Worm (Caenorhabditis elegans) whole organism, young adult: ENCODE data around the gene set-25.
A peak's percentile ranks its signal among the peaks of the same experiment; 100 is the strongest.
"Not testable (repeated sequence)": the region's sequence is repeated elsewhere in the genome, so short reads cannot be mapped to it uniquely, and the experiment has no call there.

Source experiments
- F33H1.4 ChIP-seq: fragments of 200-800 bp; sonication (Bioruptor generic); IDR thresholded peaks from 2 replicates; pipeline ENCODE4 v1.3.6; 2022; ENCODE audit warnings: missing genetic modification reagents, missing genetic modification characterization, missing compliant biosample characterization
- F39B2.1 ChIP-seq: fragments of 200-800 bp; sonication (Bioruptor generic); IDR thresholded peaks from 2 replicates; pipeline ENCODE4 v1.3.6; 2022; ENCODE audit warnings: missing genetic modification reagents, missing genetic modification characterization, missing compliant biosample characterization
- F55B11.4 ChIP-seq: sonication (generic microtip); optimal IDR thresholded peaks from 2 replicates; lab custom pipeline; 2016; ENCODE audit warnings: missing compliant biosample characterization, missing genetic modification characterization, borderline replicate concordance; ENCODE audit not compliant: insufficient read depth
- K11D2.4 ChIP-seq: fragments of 200-800 bp; sonication (Bioruptor generic); IDR thresholded peaks from 2 replicates; pipeline ENCODE4 v1.3.6; 2022; ENCODE audit warnings: missing genetic modification reagents, missing genetic modification characterization, missing compliant biosample characterization
- Y53G8AR.9 ChIP-seq: fragments of 200-800 bp; sonication (Bioruptor generic); conservative IDR thresholded peaks from 2 replicates; pipeline ENCODE4 v1.3.6; 2022; ENCODE audit warnings: missing genetic modification reagents, missing genetic modification characterization, missing compliant biosample characterization
- Y79H2A.3 ChIP-seq: fragments of 200-800 bp; sonication (Bioruptor generic); conservative IDR thresholded peaks from 2 replicates; pipeline ENCODE4 v1.3.6; 2022; ENCODE audit warnings: missing genetic modification reagents, missing genetic modification characterization, missing compliant biosample characterization
- Y95B8A.8 ChIP-seq: fragments of 200-800 bp; sonication (Bioruptor generic); IDR thresholded peaks from 2 replicates; pipeline ENCODE4 v1.3.6; 2022; ENCODE audit warnings: missing genetic modification reagents, missing genetic modification characterization, missing compliant biosample characterization
- ZK185.1 ChIP-seq: sonication (generic microtip); optimal IDR thresholded peaks from 2 replicates; lab custom pipeline; 2016; ENCODE audit warnings: mild to moderate bottlenecking, missing genetic modification characterization, missing compliant biosample characterization; ENCODE audit not compliant: poor library complexity, severe bottlenecking
- cebp-1 ChIP-seq, 2 experiments: fragments of 200-800 bp in 1 of 2; sonication (Bioruptor generic) in 1 of 2; sonication (generic microtip) in 1 of 2; IDR thresholded peaks in 1 of 2; optimal IDR thresholded peaks in 1 of 2; 2 replicates each; pipeline versions ENCODE4 v1.3.6 to Lab custom; 2017 to 2022; ENCODE audit warnings: missing compliant biosample characterization in 2 of 2, missing genetic modification characterization in 2 of 2, mild to moderate bottlenecking in 1 of 2, missing genetic modification reagents in 1 of 2, moderate library complexity in 1 of 2
- ceh-91 ChIP-seq: fragments of 200-800 bp; sonication (Bioruptor generic); IDR thresholded peaks from 2 replicates; pipeline ENCODE4 v1.3.6; 2022; ENCODE audit warnings: missing genetic modification reagents, missing genetic modification characterization, missing compliant biosample characterization
- dox-1 ChIP-seq: fragments of 200-800 bp; sonication (Bioruptor generic); IDR thresholded peaks from 2 replicates; pipeline ENCODE4 v1.3.6; 2022; ENCODE audit warnings: missing genetic modification reagents, missing genetic modification characterization, missing compliant biosample characterization
- dpff-1 ChIP-seq: sonication (generic microtip); optimal IDR thresholded peaks from 2 replicates; lab custom pipeline; 2017; ENCODE audit warnings: mild to moderate bottlenecking, missing genetic modification characterization, missing compliant biosample characterization
- egl-44 ChIP-seq: fragments of 200-800 bp; sonication (Bioruptor generic); IDR thresholded peaks from 2 replicates; pipeline ENCODE4 v1.3.6; 2022; ENCODE audit warnings: missing genetic modification reagents, missing genetic modification characterization, missing compliant biosample characterization
- hmg-1.2 ChIP-seq: fragments of 200-800 bp; sonication (Bioruptor generic); IDR thresholded peaks from 2 replicates; pipeline ENCODE4 v1.3.6; 2022; ENCODE audit warnings: missing genetic modification reagents, missing genetic modification characterization, missing compliant biosample characterization
- hsf-1 ChIP-seq: fragments of 200-800 bp; sonication (Bioruptor generic); IDR thresholded peaks from 2 replicates; pipeline ENCODE4 v1.3.6; 2022; ENCODE audit warnings: missing genetic modification reagents, missing genetic modification characterization, missing compliant biosample characterization
- let-526 ChIP-seq: fragments of 200-800 bp; sonication (Bioruptor generic); IDR thresholded peaks from 2 replicates; pipeline ENCODE4 v1.3.6; 2022; ENCODE audit warnings: missing genetic modification reagents, missing genetic modification characterization, missing compliant biosample characterization
- let-607 ChIP-seq, 2 experiments: fragments of 200-800 bp in 1 of 2; sonication (Bioruptor generic) in 1 of 2; sonication (generic microtip) in 1 of 2; optimal IDR thresholded peaks; 2 replicates each; lab custom pipeline; 2016 to 2018; ENCODE audit warnings: mild to moderate bottlenecking in 2 of 2, missing compliant biosample characterization in 2 of 2, missing genetic modification characterization in 2 of 2, moderate library complexity in 2 of 2, missing genotype in 1 of 2
- lin-26 ChIP-seq: fragments of 200-800 bp; sonication (Bioruptor generic); IDR thresholded peaks from 2 replicates; pipeline ENCODE4 v1.3.6; 2022; ENCODE audit warnings: missing genetic modification reagents, missing genetic modification characterization, missing compliant biosample characterization
- lin-35 ChIP-seq, 3 experiments: fragments of 150-350 bp in 2 of 3; sonication (generic microtip) in 1 of 3; optimal IDR thresholded peaks; 2 replicates each; lab custom pipeline; 2014 to 2018; ENCODE audit warnings: missing biosample characterization in 3 of 3, missing genetic modification characterization in 3 of 3, missing genetic modification reagents in 3 of 3
- lin-40 ChIP-seq: sonication (generic microtip); optimal IDR thresholded peaks from 2 replicates; lab custom pipeline; 2016; ENCODE audit warnings: missing genetic modification characterization, mild to moderate bottlenecking, missing compliant biosample characterization, missing genotype, missing genetic modification reagents
- lin-54 ChIP-seq: fragments of 200-800 bp; sonication (Bioruptor generic); optimal IDR thresholded peaks from 2 replicates; lab custom pipeline; 2018; ENCODE audit warnings: mild to moderate bottlenecking, missing genetic modification characterization, missing compliant biosample characterization
- lsl-1 ChIP-seq: fragments of 200-800 bp; sonication (Bioruptor generic); optimal IDR thresholded peaks from 2 replicates; lab custom pipeline; 2018; ENCODE audit warnings: mild to moderate bottlenecking, missing genetic modification characterization, moderate library complexity, missing compliant biosample characterization
- madf-6 ChIP-seq: fragments of 200-800 bp; sonication (Bioruptor generic); IDR thresholded peaks from 2 replicates; pipeline ENCODE4 v1.3.6; 2022; ENCODE audit warnings: missing genetic modification reagents, missing genetic modification characterization, missing compliant biosample characterization
- madf-8 ChIP-seq: fragments of 200-800 bp; sonication (Bioruptor generic); conservative IDR thresholded peaks from 2 replicates; pipeline ENCODE4 v1.3.6; 2022; ENCODE audit warnings: missing genetic modification reagents, missing genetic modification characterization, missing compliant biosample characterization
- mcd-1 ChIP-seq: fragments of 200-800 bp; sonication (Bioruptor generic); IDR thresholded peaks from 2 replicates; pipeline ENCODE4 v1.3.6; 2022; ENCODE audit warnings: missing genetic modification reagents, missing genetic modification characterization, missing compliant biosample characterization
- nfya-2 ChIP-seq: fragments of 200-800 bp; sonication (Bioruptor generic); IDR thresholded peaks from 2 replicates; pipeline ENCODE4 v1.3.6; 2022; ENCODE audit warnings: missing genetic modification reagents, missing genetic modification characterization, missing compliant biosample characterization
- nfyb-1 ChIP-seq: fragments of 200-800 bp; sonication (Bioruptor generic); IDR thresholded peaks from 2 replicates; pipeline ENCODE4 v1.3.6; 2022; ENCODE audit warnings: missing genetic modification reagents, missing genetic modification characterization, missing compliant biosample characterization
- nhr-80 ChIP-seq: sonication (generic microtip); optimal IDR thresholded peaks from 2 replicates; lab custom pipeline; 2016; ENCODE audit warnings: missing genetic modification characterization, missing compliant biosample characterization
- pbrm-1 ChIP-seq: fragments of 200-800 bp; sonication (Bioruptor generic); IDR thresholded peaks from 2 replicates; pipeline ENCODE4 v1.3.6; 2022; ENCODE audit warnings: missing genetic modification reagents, missing genetic modification characterization, missing compliant biosample characterization
- rcor-1 ChIP-seq: fragments of 200-800 bp; sonication (Bioruptor generic); IDR thresholded peaks from 2 replicates; pipeline ENCODE4 v1.3.6; 2022; ENCODE audit warnings: missing genetic modification reagents, missing genetic modification characterization, missing compliant biosample characterization
- repo-1 ChIP-seq: sonication (generic microtip); optimal IDR thresholded peaks from 2 replicates; lab custom pipeline; 2017; ENCODE audit warnings: mild to moderate bottlenecking, missing genetic modification characterization, missing compliant biosample characterization
- snpc-1.3 ChIP-seq: sonication (generic microtip); optimal IDR thresholded peaks from 2 replicates; lab custom pipeline; 2017; ENCODE audit warnings: missing genetic modification characterization, mild to moderate bottlenecking, missing compliant biosample characterization, antibody characterized with exemption, moderate library complexity, missing genotype, missing genetic modification reagents; ENCODE audit not compliant: insufficient read depth
- snpc-3.4 ChIP-seq: sonication (generic microtip); optimal IDR thresholded peaks from 2 replicates; lab custom pipeline; 2017; ENCODE audit warnings: missing genetic modification characterization, mild to moderate bottlenecking, missing compliant biosample characterization, antibody characterized with exemption, moderate library complexity, missing genotype, missing genetic modification reagents
- snpc-4 ChIP-seq, 5 experiments: fragments of 150-350 bp in 1 of 5; sonication (generic microtip) in 4 of 5; optimal IDR thresholded peaks; 2 replicates each; lab custom pipeline; 2014 to 2018; ENCODE audit warnings: missing genetic modification characterization in 5 of 5, missing biosample characterization in 3 of 5, antibody characterized with exemption in 2 of 5, mild to moderate bottlenecking in 2 of 5, missing compliant biosample characterization in 2 of 5, missing genotype in 2 of 5, moderate library complexity in 2 of 5, missing genetic modification reagents in 1 of 5
- tlf-1 ChIP-seq: fragments of 200-800 bp; sonication (Bioruptor generic); optimal IDR thresholded peaks from 2 replicates; lab custom pipeline; 2018; ENCODE audit warnings: mild to moderate bottlenecking, missing genetic modification characterization, missing compliant biosample characterization
- zfh-2 ChIP-seq: fragments of 200-800 bp; sonication (Bioruptor generic); conservative IDR thresholded peaks from 2 replicates; pipeline ENCODE4 v1.3.6; 2022; ENCODE audit warnings: missing genetic modification reagents, missing genetic modification characterization, missing compliant biosample characterization
- ztf-18 ChIP-seq: sonication (generic microtip); optimal IDR thresholded peaks from 2 replicates; lab custom pipeline; 2016; ENCODE audit warnings: missing genotype, mild to moderate bottlenecking, missing genetic modification characterization, missing compliant biosample characterization
- ztf-28 ChIP-seq: fragments of 200-800 bp; sonication (Bioruptor generic); IDR thresholded peaks from 2 replicates; pipeline ENCODE4 v1.3.6; 2022; ENCODE audit warnings: missing genetic modification reagents, missing genetic modification characterization, missing compliant biosample characterization

The set-25 gene

ce11 chrIII:13301983-13302382 is 9.1 kb upstream of the set-25 start:
- TF ChIP-seq madf-8 (GFP tag; lab: Robert Waterston, UW), result no peak
- TF ChIP-seq ztf-18 (tag; lab: Kevin White, UChicago), result no peak
- TF ChIP-seq zfh-2, result peak; percentile 69
- TF ChIP-seq F39B2.1 (GFP tag; lab: Robert Waterston, UW), result no peak
- TF ChIP-seq, all 124 proteins: peak for 1

- no peak for TF ChIP-seq F55B11.4 (tag; lab: Kevin White, UChicago)
- 0 out of 2 replicates have a peak, but pooled peaks have one; percentile 6 for TF ChIP-seq nfyb-1
- TF ChIP-seq repo-1, result peak; percentile 58
- peak; percentile 37 for TF ChIP-seq tlf-1 (GFP tag; lab: Kevin White, UChicago)
- no peak for TF ChIP-seq cebp-1 (GFP tag; IDR thresholded peaks at IDR 0.05; lab: Robert Waterston, UW)
- peak; percentile 5 for TF ChIP-seq cebp-1 (tag; optimal IDR thresholded peaks at IDR 0.05; lab: Kevin White, UChicago)
- TF ChIP-seq madf-8 (GFP tag; lab: Robert Waterston, UW), result no peak
- TF ChIP-seq nhr-80 (tag; lab: Kevin White, UChicago), result peak; percentile 45
- 0 out of 2 replicates have a peak, but pooled peaks have one; percentile 15 for TF ChIP-seq nfya-2 (GFP tag; lab: Robert Waterston, UW)
- TF ChIP-seq dpff-1 (tag; lab: Kevin White, UChicago), result peak; percentile 39
- TF ChIP-seq snpc-1.3 (tag; lab: Kevin White, UChicago), result peak; percentile 7
- TF ChIP-seq ZK185.1, result no peak
These were observed 6.0 kb upstream of the set-25 start, which contains the start of gene pgm-2 for ce11 chrIII:13298722-13299431. Gene pgm-2, plus strand, starts transcription at chrIII:13299378.

- 0 out of 2 replicates have a peak, but pooled peaks have one; percentile 31 for TF ChIP-seq let-526 (GFP tag; lab: Robert Waterston, UW)
- TF ChIP-seq K11D2.4 (GFP tag; lab: Robert Waterston, UW), result peak; percentile 83
- peak in 1 of 3 experiments; percentile 81 for TF ChIP-seq lin-35 (GFP tag; optimal IDR thresholded peaks at IDR 0.05; lab: Kevin White, UChicago)
- TF ChIP-seq egl-44 (GFP tag; lab: Robert Waterston, UW), result 0 out of 2 replicates have a peak, but pooled peaks have one; percentile 36
- peak; percentile 86 for TF ChIP-seq F33H1.4 (GFP tag; lab: Robert Waterston, UW)
- TF ChIP-seq lin-40 (tag; lab: Kevin White, UChicago), result peak; percentile 49
- peak; percentile 54; the same call in 1 of the 2 replicates for TF ChIP-seq ceh-91 (GFP tag; lab: Robert Waterston, UW)
- not testable (repeated sequence) for TF ChIP-seq snpc-4 (GFP tag; optimal IDR thresholded peaks at IDR 0.05; lab: Kevin White, UChicago); cebp-1 (tag; optimal IDR thresholded peaks at IDR 0.05; lab: Kevin White, UChicago)
- TF ChIP-seq snpc-4 (tag; optimal IDR thresholded peaks at IDR 0.05; lab: Kevin White, UChicago), result peak in 1 of 4 experiments; percentile 8
- peak in 1 of 2 experiments; percentile 10 for TF ChIP-seq let-607 (tag; optimal IDR thresholded peaks at IDR 0.05; lab: Kevin White, UChicago)
- TF ChIP-seq madf-6 (GFP tag; lab: Robert Waterston, UW), result peak; percentile 66
- peak; percentile 82 for TF ChIP-seq nfyb-1
- TF ChIP-seq hmg-1.2 (GFP tag; lab: Robert Waterston, UW), result peak; percentile 66
- TF ChIP-seq ztf-28 (GFP tag; lab: Robert Waterston, UW), result 0 out of 2 replicates have a peak, but pooled peaks have one; percentile 35
- TF ChIP-seq Y79H2A.3 (GFP tag; lab: Robert Waterston, UW), result peak; percentile 71; the same call in 1 of the 2 replicates
- peak; percentile 65 for TF ChIP-seq lin-26 (GFP tag; lab: Robert Waterston, UW)
- TF ChIP-seq Y95B8A.8, result peak; percentile 82
- TF ChIP-seq lin-54, result peak; percentile 59
- TF ChIP-seq lsl-1 (GFP tag; lab: Kevin White, UChicago), result peak; percentile 15
- TF ChIP-seq cebp-1 (GFP tag; IDR thresholded peaks at IDR 0.05; lab: Robert Waterston, UW), result peak; percentile 55; the same call in 1 of the 2 replicates
- TF ChIP-seq pbrm-1, result peak; percentile 84
- peak; percentile 1 for TF ChIP-seq snpc-3.4 (tag; lab: Kevin White, UChicago)
- peak; percentile 21 for TF ChIP-seq snpc-1.3 (tag; lab: Kevin White, UChicago)
- peak; percentile 88 for TF ChIP-seq Y53G8AR.9 (GFP tag; lab: Robert Waterston, UW)
- TF ChIP-seq dox-1 (GFP tag; lab: Robert Waterston, UW), result peak; percentile 93
- TF ChIP-seq rcor-1 (GFP tag; lab: Robert Waterston, UW), result peak; percentile 48
- peak; percentile 84 for TF ChIP-seq mcd-1 (GFP tag; lab: Robert Waterston, UW)
- 0 out of 2 replicates have a peak, but pooled peaks have one; percentile 5 for TF ChIP-seq hsf-1 (GFP tag; lab: Robert Waterston, UW)
These were observed 3.5 kb upstream of the set-25 start, which contains the start of gene npp-18 for ce11 chrIII:13296289-13296874. Gene npp-18, plus strand, starts transcription at chrIII:13296853.
